Worm (Caenorhabditis elegans) whole organism, late embryonic: Measurements from ENCODE around the gene C06E4.6.

ENCODE experiments used
- ceh-18 ChIP-seq: sonication (generic microtip); optimal IDR thresholded peaks from 2 replicates; lab custom pipeline; 2016; ENCODE audit warnings: missing genetic modification characterization, missing compliant biosample characterization
- ceh-9 ChIP-seq: sonication (generic microtip); optimal IDR thresholded peaks from 2 replicates; lab custom pipeline; 2016; ENCODE audit warnings: mild to moderate bottlenecking, missing genetic modification characterization, inconsistent platforms, missing compliant biosample characterization
- che-1 ChIP-seq: sonication (generic microtip); optimal IDR thresholded peaks from 2 replicates; lab custom pipeline; 2016; ENCODE audit warnings: mild to moderate bottlenecking, missing genetic modification characterization, missing compliant biosample characterization
- dve-1 ChIP-seq: sonication (generic microtip); optimal IDR thresholded peaks from 2 replicates; lab custom pipeline; 2017; ENCODE audit warnings: antibody characterized with exemption, mild to moderate bottlenecking, missing genetic modification characterization, missing compliant biosample characterization
- fax-1 ChIP-seq: sonication (generic microtip); optimal IDR thresholded peaks from 2 replicates; lab custom pipeline; 2016; ENCODE audit warnings: missing genotype, missing genetic modification characterization, missing compliant biosample characterization
- fkh-10 ChIP-seq: fragments of 150-350 bp; optimal IDR thresholded peaks from 2 replicates; lab custom pipeline; 2014; ENCODE audit warnings: missing biosample characterization, missing genetic modification reagents, missing genetic modification characterization
- hlh-15 ChIP-seq: sonication (generic microtip); optimal IDR thresholded peaks from 2 replicates; lab custom pipeline; 2016; ENCODE audit warnings: missing genetic modification characterization, missing compliant biosample characterization
- nfya-1 ChIP-seq: sonication (generic microtip); optimal IDR thresholded peaks from 2 replicates; lab custom pipeline; 2017; ENCODE audit warnings: missing genetic modification characterization, mild to moderate bottlenecking, missing compliant biosample characterization, antibody characterized with exemption, moderate library complexity
- nhr-11 ChIP-seq: fragments of 150-350 bp; optimal IDR thresholded peaks from 2 replicates; lab custom pipeline; 2014; ENCODE audit warnings: missing biosample characterization, missing genetic modification characterization
- pag-3 ChIP-seq: sonication (generic microtip); optimal IDR thresholded peaks from 2 replicates; lab custom pipeline; 2016; ENCODE audit warnings: missing compliant biosample characterization, missing genetic modification characterization, borderline replicate concordance
- pha-4 ChIP-seq: fragments of 150-350 bp; optimal IDR thresholded peaks from 2 replicates; lab custom pipeline; 2018; ENCODE audit warnings: missing biosample characterization, missing genetic modification reagents, missing genetic modification characterization
- rnt-1 ChIP-seq: sonication (generic microtip); optimal IDR thresholded peaks from 2 replicates; lab custom pipeline; 2016; ENCODE audit warnings: missing genetic modification characterization, missing compliant biosample characterization
- ztf-16 ChIP-seq: sonication (generic microtip); optimal IDR thresholded peaks from 2 replicates; lab custom pipeline; 2017; ENCODE audit warnings: missing genetic modification characterization, missing compliant biosample characterization

DNA sequence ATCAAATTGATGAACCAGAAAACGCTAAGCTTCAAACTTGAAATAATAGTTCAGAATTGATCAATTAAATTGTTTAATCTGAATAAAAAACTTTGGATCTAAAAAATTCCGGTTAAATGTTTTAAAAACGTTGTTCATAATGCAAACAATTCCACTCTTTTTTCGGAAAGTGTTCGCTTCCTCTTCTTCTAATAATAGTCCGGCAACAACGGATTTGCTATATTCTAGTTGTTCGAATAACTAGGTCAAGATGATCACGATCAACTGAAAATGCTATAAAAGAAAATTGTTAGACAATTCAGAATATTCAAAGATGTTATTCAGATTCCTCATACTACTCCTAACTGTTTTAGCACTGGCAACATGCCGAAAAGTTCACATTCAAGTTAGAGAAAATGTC lies 27.2 kb downstream of the C06E4.6 start, which contains the start of gene D2024.4:
- TF ChIP-seq ztf-16 (tag; lab: Kevin White, UChicago) (no peak), pha-4 (no peak), hlh-15 (tag; lab: Kevin White, UChicago) (no peak), nhr-11 (tag; lab: Kevin White, UChicago) (no peak), fkh-10 (GFP tag; lab: Kevin White, UChicago) (no peak), nfya-1 (tag; lab: Kevin White, UChicago) (no peak), pag-3 (tag; lab: Kevin White, UChicago) (no peak), dve-1 (tag; lab: Kevin White, UChicago) (no peak), ceh-9 (tag; lab: Kevin White, UChicago) (no peak), fax-1 (no peak), che-1 (tag; lab: Kevin White, UChicago) (no peak), ceh-18 (no peak), rnt-1 (tag; lab: Kevin White, UChicago) (no peak)
